Worm (Caenorhabditis elegans) whole organism, L4/young adult: Measurements from ENCODE around the gene F08F3.4.

ENCODE experiments used
- dao-5 ChIP-seq: sonication (generic microtip); optimal IDR thresholded peaks from 2 replicates; lab custom pipeline; 2016; ENCODE audit warnings: missing genotype, missing genetic modification characterization, moderate library complexity, missing compliant biosample characterization
- him-1 ChIP-seq: sonication (generic microtip); optimal IDR thresholded peaks from 2 replicates; lab custom pipeline; 2016; ENCODE audit warnings: missing genotype, missing genetic modification reagents, missing genetic modification characterization, missing compliant biosample characterization

ce11 chrV:5442366-5442765, 31.6 kb downstream of the F08F3.4 start:
- TF ChIP-seq him-1 (no peak), dao-5 (no peak)
